Worm (Caenorhabditis elegans) whole organism, late embryonic: ENCODE results near the gene F26F2.7.
"Not testable (repeated sequence)": the region's sequence is repeated elsewhere in the genome, so short reads cannot be mapped to it uniquely, and the experiment has no call there.

ENCODE experiments used
- C38D4.7 ChIP-seq: fragments of 200-800 bp; sonication (Bioruptor generic); optimal IDR thresholded peaks from 2 replicates; lab custom pipeline; 2018; ENCODE audit warnings: mild to moderate bottlenecking, missing genetic modification characterization, moderate library complexity, missing compliant biosample characterization
- K02D7.2 ChIP-seq: sonication (generic microtip); optimal IDR thresholded peaks from 2 replicates; lab custom pipeline; 2017; ENCODE audit warnings: mild to moderate bottlenecking, missing genetic modification characterization, missing compliant biosample characterization
- K09A11.1 ChIP-seq: sonication (generic microtip); optimal IDR thresholded peaks from 2 replicates; lab custom pipeline; 2017; ENCODE audit warnings: antibody characterized with exemption, mild to moderate bottlenecking, missing genetic modification characterization, missing compliant biosample characterization; ENCODE audit not compliant: insufficient read depth
- T23F11.4 ChIP-seq: fragments of 200-800 bp; sonication (Bioruptor generic); optimal IDR thresholded peaks from 2 replicates; lab custom pipeline; 2018; ENCODE audit warnings: mild to moderate bottlenecking, missing genetic modification characterization, missing compliant biosample characterization
- ceh-19 ChIP-seq: fragments of 200-800 bp; sonication (Bioruptor generic); optimal IDR thresholded peaks from 2 replicates; lab custom pipeline; 2018; ENCODE audit warnings: mild to moderate bottlenecking, missing genetic modification characterization, missing compliant biosample characterization
- ceh-22 ChIP-seq: sonication (generic microtip); optimal IDR thresholded peaks from 2 replicates; lab custom pipeline; 2017; ENCODE audit warnings: missing biosample characterization, missing genetic modification characterization
- ceh-30 ChIP-seq: fragments of 150-350 bp; optimal IDR thresholded peaks from 2 replicates; lab custom pipeline; 2014; ENCODE audit warnings: missing biosample characterization, missing genetic modification characterization
- ceh-48 ChIP-seq: sonication (generic microtip); optimal IDR thresholded peaks from 2 replicates; lab custom pipeline; 2016; ENCODE audit warnings: missing genetic modification characterization, inconsistent platforms, missing compliant biosample characterization
- che-1 ChIP-seq: sonication (generic microtip); optimal IDR thresholded peaks from 2 replicates; lab custom pipeline; 2016; ENCODE audit warnings: mild to moderate bottlenecking, missing genetic modification characterization, missing compliant biosample characterization
- dmd-4 ChIP-seq: sonication (generic microtip); optimal IDR thresholded peaks from 2 replicates; lab custom pipeline; 2016; ENCODE audit warnings: borderline replicate concordance, missing genetic modification characterization, missing compliant biosample characterization
- dve-1 ChIP-seq: sonication (generic microtip); optimal IDR thresholded peaks from 2 replicates; lab custom pipeline; 2017; ENCODE audit warnings: antibody characterized with exemption, mild to moderate bottlenecking, missing genetic modification characterization, missing compliant biosample characterization
- elt-2 ChIP-seq: sonication (generic microtip); optimal IDR thresholded peaks from 2 replicates; lab custom pipeline; 2016; ENCODE audit warnings: missing genetic modification reagents, missing genetic modification characterization, missing compliant biosample characterization
- eyg-1 ChIP-seq: sonication (generic microtip); optimal IDR thresholded peaks from 2 replicates; lab custom pipeline; 2016; ENCODE audit warnings: missing genotype, missing genetic modification characterization, missing compliant biosample characterization
- fkh-10 ChIP-seq: fragments of 150-350 bp; optimal IDR thresholded peaks from 2 replicates; lab custom pipeline; 2014; ENCODE audit warnings: missing biosample characterization, missing genetic modification reagents, missing genetic modification characterization
- hlh-13 ChIP-seq: fragments of 200-800 bp; sonication (Bioruptor generic); optimal IDR thresholded peaks from 2 replicates; lab custom pipeline; 2018; ENCODE audit warnings: mild to moderate bottlenecking, missing genetic modification characterization, missing compliant biosample characterization
- hlh-15 ChIP-seq: sonication (generic microtip); optimal IDR thresholded peaks from 2 replicates; lab custom pipeline; 2016; ENCODE audit warnings: missing genetic modification characterization, missing compliant biosample characterization
- hlh-8 ChIP-seq: sonication (generic microtip); optimal IDR thresholded peaks from 2 replicates; lab custom pipeline; 2016; ENCODE audit warnings: missing genotype, missing genetic modification characterization, missing compliant biosample characterization
- madf-2 ChIP-seq: sonication (generic microtip); optimal IDR thresholded peaks from 2 replicates; lab custom pipeline; 2017; ENCODE audit warnings: missing genetic modification characterization, missing compliant biosample characterization
- nhr-11 ChIP-seq: fragments of 150-350 bp; optimal IDR thresholded peaks from 2 replicates; lab custom pipeline; 2014; ENCODE audit warnings: missing biosample characterization, missing genetic modification characterization
- nhr-232 ChIP-seq: sonication (generic microtip); optimal IDR thresholded peaks from 2 replicates; lab custom pipeline; 2016; ENCODE audit warnings: missing genetic modification characterization, missing compliant biosample characterization
- odd-2 ChIP-seq: sonication (generic microtip); optimal IDR thresholded peaks from 2 replicates; lab custom pipeline; 2017; ENCODE audit warnings: antibody characterized with exemption, mild to moderate bottlenecking, missing genetic modification characterization, missing compliant biosample characterization
- pag-3 ChIP-seq: sonication (generic microtip); optimal IDR thresholded peaks from 2 replicates; lab custom pipeline; 2016; ENCODE audit warnings: missing compliant biosample characterization, missing genetic modification characterization, borderline replicate concordance
- pat-9 ChIP-seq: fragments of 200-800 bp; sonication (Bioruptor generic); optimal IDR thresholded peaks from 2 replicates; lab custom pipeline; 2018; ENCODE audit warnings: mild to moderate bottlenecking, missing genetic modification characterization, moderate library complexity, missing compliant biosample characterization
- pax-1 ChIP-seq: fragments of 150-350 bp; optimal IDR thresholded peaks from 2 replicates; lab custom pipeline; 2014; ENCODE audit warnings: missing biosample characterization, missing genetic modification characterization
- pha-2 ChIP-seq: sonication (generic microtip); optimal IDR thresholded peaks from 2 replicates; lab custom pipeline; 2017; ENCODE audit warnings: mild to moderate bottlenecking, missing genetic modification characterization, missing compliant biosample characterization
- rnt-1 ChIP-seq: sonication (generic microtip); optimal IDR thresholded peaks from 2 replicates; lab custom pipeline; 2016; ENCODE audit warnings: missing genetic modification characterization, missing compliant biosample characterization
- sdc-2 ChIP-seq: sonication (generic microtip); optimal IDR thresholded peaks from 2 replicates; lab custom pipeline; 2016; ENCODE audit warnings: missing genotype, missing genetic modification characterization, missing compliant biosample characterization
- sox-2 ChIP-seq: fragments of 200-800 bp; sonication (Bioruptor generic); IDR thresholded peaks from 2 replicates; pipeline ENCODE4 v1.3.6; 2022; ENCODE audit warnings: missing genetic modification reagents, missing genetic modification characterization, missing compliant biosample characterization
- tbx-2 ChIP-seq: sonication (generic microtip); optimal IDR thresholded peaks from 2 replicates; lab custom pipeline; 2016; ENCODE audit warnings: missing genetic modification characterization, missing compliant biosample characterization
- unc-3 ChIP-seq, 2 experiments: fragments of 200-800 bp in 1 of 2; sonication (Bioruptor generic) in 1 of 2; sonication (generic microtip) in 1 of 2; conservative IDR thresholded peaks in 1 of 2; optimal IDR thresholded peaks in 1 of 2; 2 replicates each; pipeline versions ENCODE4 v1.3.6 to Lab custom; 2016 to 2022; ENCODE audit warnings: missing compliant biosample characterization in 2 of 2, missing genetic modification characterization in 2 of 2, missing genetic modification reagents in 1 of 2
- unc-55 ChIP-seq: sonication (generic microtip); optimal IDR thresholded peaks from 2 replicates; lab custom pipeline; 2017; ENCODE audit warnings: missing biosample characterization, missing genetic modification reagents, missing genetic modification characterization
- unc-86 ChIP-seq: sonication (generic microtip); optimal IDR thresholded peaks from 2 replicates; lab custom pipeline; 2016; ENCODE audit warnings: missing genetic modification characterization, missing compliant biosample characterization

The F26F2.7 gene

ce11 chrV:20555120-20555519 is 25.7 kb upstream of the F26F2.7 start, which contains the start of gene Y38H6C.21:
Gene Y38H6C.21, minus strand, starts transcription at chrV:20555267.
- TF ChIP-seq hlh-15 (tag; lab: Kevin White, UChicago) (no peak), elt-2 (no peak), ceh-30 (tag; lab: Kevin White, UChicago) (no peak), K02D7.2 (no peak), ceh-19 (GFP tag; lab: Kevin White, UChicago) (no peak), sdc-2 (no peak), madf-2 (tag; lab: Kevin White, UChicago) (no peak), dmd-4 (tag; lab: Kevin White, UChicago) (no peak), C38D4.7 (no peak), pax-1 (no peak), dve-1 (no peak), nhr-11 (tag; lab: Kevin White, UChicago) (no peak), hlh-13 (GFP tag; lab: Kevin White, UChicago) (no peak)
- TF ChIP-seq, all 69 proteins: peak for 0

DNA sequence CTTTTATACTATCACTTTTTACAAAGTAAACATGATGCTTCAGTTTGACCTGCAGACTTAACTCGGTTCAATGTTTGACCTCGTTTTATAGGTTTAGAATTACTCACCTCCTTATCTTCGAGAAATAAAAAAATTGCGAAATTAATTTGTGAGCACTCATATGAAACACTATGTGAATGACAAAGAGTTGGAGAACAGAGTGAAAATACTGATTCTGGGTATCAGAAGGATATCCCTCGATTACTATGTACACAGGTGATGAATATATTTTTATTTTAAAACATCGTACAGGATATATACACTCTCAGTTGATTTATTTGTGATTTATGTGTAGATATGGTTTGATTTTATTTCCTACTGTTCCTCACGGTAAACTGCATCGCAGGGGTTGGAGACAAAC is 24.5 kb upstream of the F26F2.7 start, which contains the start of gene Y38H6C.23:
Y38H6C.23 (minus strand) TSS at position 101 of the 400 bp plus-strand sequence.
- TF ChIP-seq dmd-4 (tag; lab: Kevin White, UChicago) (no peak), K09A11.1 (no peak), che-1 (tag; lab: Kevin White, UChicago) (no peak), pat-9 (tag; lab: Kevin White, UChicago) (no peak), fkh-10 (GFP tag; lab: Kevin White, UChicago) (no peak), rnt-1 (tag; lab: Kevin White, UChicago) (no peak), eyg-1 (tag; lab: Kevin White, UChicago) (no peak), sox-2 (no peak), unc-86 (tag; lab: Kevin White, UChicago) (no peak)

DNA sequence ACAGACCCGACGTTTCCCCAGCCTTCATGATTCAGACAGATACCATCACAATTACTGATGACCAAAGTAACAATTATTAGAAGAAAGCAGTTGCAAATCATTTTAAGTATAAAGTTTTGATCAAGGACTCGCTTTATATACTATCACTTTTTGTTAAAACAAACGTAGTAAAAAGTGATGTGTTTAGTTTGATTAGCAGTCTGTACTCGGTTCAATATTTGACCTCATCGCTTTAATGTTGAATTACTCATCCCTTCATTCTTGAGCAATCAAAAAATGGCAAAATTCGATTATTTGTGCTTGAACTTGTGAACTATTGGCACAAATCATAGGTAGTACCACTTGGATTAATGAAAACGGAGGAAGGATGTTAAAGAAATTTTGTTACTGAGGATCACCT is 22.5 kb upstream of the F26F2.7 start, which contains the start of gene abf-4:
abf-4 (minus strand) TSS at position 101 of the 400 bp plus-strand sequence.
- TF ChIP-seq pag-3 (tag; lab: Kevin White, UChicago) (no peak), ceh-22 (tag; lab: Kevin White, UChicago) (no peak), elt-2 (no peak), T23F11.4 (no peak), nhr-11 (tag; lab: Kevin White, UChicago) (no peak), pha-2 (tag; lab: Kevin White, UChicago) (no peak), madf-2 (tag; lab: Kevin White, UChicago) (no peak), tbx-2 (tag; lab: Kevin White, UChicago) (no peak), nhr-232 (tag; lab: Kevin White, UChicago) (no peak), unc-3 (GFP tag; conservative IDR thresholded peaks at IDR 0.05; lab: Robert Waterston, UW) (no peak), unc-3 (tag; optimal IDR thresholded peaks at IDR 0.05; lab: Kevin White, UChicago) (no peak), sox-2 (no peak), dmd-4 (tag; lab: Kevin White, UChicago) (no peak)

ce11 chrV:20561795-20562194 is 19.0 kb upstream of the F26F2.7 start, which contains the start of gene F26F2.1:
Gene F26F2.1, minus strand, starts transcription at chrV:20561895.
- TF ChIP-seq ceh-48: no peak
- TF ChIP-seq, all 69 proteins: peak for 0

DNA sequence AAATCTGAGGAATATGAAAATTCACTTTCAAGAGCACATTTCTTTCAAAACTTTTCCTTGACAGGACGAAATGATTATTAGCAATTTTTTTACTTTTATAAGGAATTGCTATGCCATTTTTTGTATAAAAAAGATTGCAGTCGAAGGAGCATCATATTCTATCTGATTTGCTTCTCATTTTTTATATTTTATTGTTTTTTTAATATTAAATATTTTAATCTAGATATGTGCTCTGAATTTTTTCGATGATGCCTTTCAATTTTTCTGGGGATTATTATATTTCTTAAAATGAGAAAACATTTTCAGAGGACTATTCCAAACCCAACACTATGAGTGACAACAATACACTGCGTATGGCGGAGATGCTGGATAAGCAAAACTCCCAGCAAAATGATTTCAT is 16.7 kb upstream of the F26F2.7 start, which contains the start of gene F26F2.13:
F26F2.13 (plus strand) TSS at position 301 of the 400 bp plus-strand sequence.
- not testable (repeated sequence) for TF ChIP-seq rnt-1 (tag; lab: Kevin White, UChicago); hlh-8; ceh-19 (GFP tag; lab: Kevin White, UChicago)

DNA sequence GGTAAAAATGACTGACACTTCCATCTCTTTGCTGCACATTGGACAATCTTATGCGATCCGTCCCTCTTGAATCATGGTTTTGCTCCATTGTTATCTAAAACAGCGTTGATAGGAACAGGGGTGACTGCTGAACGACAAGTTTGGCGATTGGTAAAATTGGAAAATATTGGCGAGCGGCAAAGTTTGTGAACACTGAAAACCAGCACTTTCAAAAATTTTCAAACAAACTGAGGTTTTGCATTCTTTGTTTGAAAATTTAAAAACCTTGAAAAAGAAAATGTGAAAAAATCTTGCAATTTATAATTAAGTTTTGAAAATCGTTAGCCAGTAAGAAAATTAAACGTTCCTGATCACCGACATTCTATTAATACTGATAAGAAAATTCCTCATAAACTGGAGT is 14.3 kb upstream of the F26F2.7 start, which contains the start of gene F26F2.3:
F26F2.3 (minus strand) TSS at position 101 of the 400 bp plus-strand sequence.
- TF ChIP-seq nhr-232 (tag; lab: Kevin White, UChicago): no peak
- no peak for TF ChIP-seq unc-55 (GFP tag; lab: Kevin White, UChicago)
- TF ChIP-seq odd-2: no peak
- no peak for TF ChIP-seq C38D4.7
- TF ChIP-seq pax-1: no peak
